Worm (Caenorhabditis elegans): ENCODE results near the gene Y32H12A.8.

The Y32H12A.8 gene

ce11 chrIII:5405628-5406084 lies at the start of gene Y32H12A.8, which contains the start of gene W03A5.2:
Y32H12A.8 (minus strand) TSS chrIII:5406037.
W03A5.2 (plus strand) TSS chrIII:5406034.
- TF ChIP-seq ceh-16 (tag; optimal IDR thresholded peaks at IDR 0.05) (no peak), elt-1 (tag; optimal IDR thresholded peaks at IDR 0.05) (no peak), ceh-82 (tag; optimal IDR thresholded peaks at IDR 0.05) (no peak), mdl-1 (tag; optimal IDR thresholded peaks at IDR 0.05) (no peak), nhr-77 (tag; optimal IDR thresholded peaks at IDR 0.05) (no peak), ztf-1 (GFP tag; conservative IDR thresholded peaks at IDR 0.05) (no peak), blmp-1 (tag; optimal IDR thresholded peaks at IDR 0.05; ENCODE audit: insufficient read depth) (no peak), R02D3.7 (tag; optimal IDR thresholded peaks at IDR 0.05) (no peak), aly-2 (tag; optimal IDR thresholded peaks at IDR 0.05) (no peak), elt-3 (tag; optimal IDR thresholded peaks at IDR 0.05) (no peak), sem-4 (tag; optimal IDR thresholded peaks at IDR 0.05) (no peak), crh-2 (tag; optimal IDR thresholded peaks at IDR 0.05) (peak; percentile 26), ztf-11 (tag; optimal IDR thresholded peaks at IDR 0.05) (no peak), ama-1 (optimal IDR thresholded peaks at IDR 0.05) (no peak), mab-5 (tag; optimal IDR thresholded peaks at IDR 0.05) (no peak), lin-11 (tag; optimal IDR thresholded peaks at IDR 0.05) (peak; percentile 10), ztf-4 (tag; optimal IDR thresholded peaks at IDR 0.05) (no peak), ZK546.5 (tag; optimal IDR thresholded peaks at IDR 0.05) (no peak), lsy-2 (tag; optimal IDR thresholded peaks at IDR 0.05) (peak in 1 of 2 experiments; percentile 71), F13H6.1 (tag; optimal IDR thresholded peaks at IDR 0.05) (no peak), egl-27 (tag; optimal IDR thresholded peaks at IDR 0.05) (no peak), C34F6.9 (tag; optimal IDR thresholded peaks at IDR 0.05) (peak; percentile 16), unc-55 (GFP tag; optimal IDR thresholded peaks at IDR 0.05) (peak; percentile 76), nhr-129 (tag; optimal IDR thresholded peaks at IDR 0.05) (peak; percentile 43), nhr-6 (tag; optimal IDR thresholded peaks at IDR 0.05) (no peak), nhr-21 (tag; optimal IDR thresholded peaks at IDR 0.05) (no peak), dmd-4 (tag; optimal IDR thresholded peaks at IDR 0.05) (no peak), mbf-1 (tag; optimal IDR thresholded peaks at IDR 0.05) (no peak), nhr-23 (tag; optimal IDR thresholded peaks at IDR 0.05) (no peak), alr-1 (tag; optimal IDR thresholded peaks at IDR 0.05) (no peak), lin-39 (tag; optimal IDR thresholded peaks at IDR 0.05) (no peak), gmeb-1 (tag; optimal IDR thresholded peaks at IDR 0.05) (peak; percentile 80), nhr-11 (tag; optimal IDR thresholded peaks at IDR 0.05) (no peak)

- TF ChIP-seq unc-55 (GFP tag; optimal IDR thresholded peaks at IDR 0.05) (no peak), R02D3.7 (tag; optimal IDR thresholded peaks at IDR 0.05) (no peak), lsy-2 (tag; optimal IDR thresholded peaks at IDR 0.05) (no peak), nhr-25 (tag; optimal IDR thresholded peaks at IDR 0.05) (peak; percentile 54)
Observed at ce11 chrIII:5453290-5453689, 47.5 kb upstream of the Y32H12A.8 start, which contains the start of gene F48E8.4. F48E8.4 (plus strand) TSS chrIII:5453590.

- TF ChIP-seq nhr-129 (tag; optimal IDR thresholded peaks at IDR 0.05) (no peak), nhr-12 (tag; optimal IDR thresholded peaks at IDR 0.05) (no peak), crh-2 (tag; optimal IDR thresholded peaks at IDR 0.05) (no peak), fos-1 (tag; optimal IDR thresholded peaks at IDR 0.05) (no peak), ceh-16 (tag; optimal IDR thresholded peaks at IDR 0.05) (no peak), nhr-11 (tag; optimal IDR thresholded peaks at IDR 0.05) (no peak), nhr-21 (tag; optimal IDR thresholded peaks at IDR 0.05) (no peak), dmd-4 (tag; optimal IDR thresholded peaks at IDR 0.05) (no peak), F13H6.1 (tag; optimal IDR thresholded peaks at IDR 0.05) (no peak), sma-9 (GFP tag; optimal IDR thresholded peaks at IDR 0.05) (no peak), sma-9 (tag; optimal IDR thresholded peaks at IDR 0.05) (no peak), alr-1 (tag; optimal IDR thresholded peaks at IDR 0.05) (no peak), Y55F3AM.14 (GFP tag; optimal IDR thresholded peaks at IDR 0.05) (no peak), nhr-237 (tag; optimal IDR thresholded peaks at IDR 0.05) (no peak), peb-1 (tag; optimal IDR thresholded peaks at IDR 0.05) (no peak)
Observed at ce11 chrIII:5450430-5450829, 44.6 kb upstream of the Y32H12A.8 start, which contains the start of gene paa-1. paa-1 (plus strand) TSS chrIII:5450730.
